Fruit fly (Drosophila melanogaster) whole organism, pupa: Measurements from ENCODE around the gene tai.

Experiments used
- CG13204 ChIP-seq: fragments of 200-800 bp; sonication (Bioruptor generic); optimal IDR thresholded peaks from 2 replicates; lab custom pipeline; 2018; ENCODE audit warnings: missing biosample characterization, mild to moderate bottlenecking, missing genetic modification characterization, moderate library complexity
- CG34367 ChIP-seq: fragments of 200-800 bp; sonication (Bioruptor generic); optimal IDR thresholded peaks from 2 replicates; lab custom pipeline; 2018; ENCODE audit warnings: missing biosample characterization, mild to moderate bottlenecking, missing genetic modification characterization
- CG9948 ChIP-seq: fragments of 200-800 bp; sonication (Bioruptor generic); optimal IDR thresholded peaks from 2 replicates; lab custom pipeline; 2018; ENCODE audit warnings: missing biosample characterization, mild to moderate bottlenecking, missing genetic modification characterization, moderate library complexity
- EcR ChIP-seq: fragments of 200-800 bp; sonication (Bioruptor generic); optimal IDR thresholded peaks from 3 replicates; lab custom pipeline; 2019; ENCODE audit warnings: missing biosample characterization, missing genetic modification characterization, mild to moderate bottlenecking, moderate library complexity, missing genetic modification reagents

DNA sequence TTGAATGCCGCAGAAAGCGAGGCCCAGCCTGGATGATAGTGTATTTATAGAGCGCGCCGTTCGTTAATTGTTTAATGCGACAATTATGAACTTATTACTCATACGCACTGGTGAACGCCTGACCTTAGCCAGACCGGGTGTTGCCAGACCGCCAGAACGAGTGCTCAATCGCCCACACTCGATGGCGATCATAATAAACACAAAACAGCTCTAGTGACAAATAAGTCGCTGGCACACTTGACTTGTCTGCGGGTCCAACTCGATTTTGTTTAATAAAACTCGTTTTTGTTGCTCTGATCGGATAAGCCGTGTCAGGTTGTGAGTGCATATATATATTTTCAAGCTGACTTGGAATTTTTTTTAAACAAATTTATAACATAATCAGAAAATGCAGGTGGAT, 18.4 kb upstream of the tai start:
- TF ChIP-seq CG9948 (tag; lab: Kevin White, UChicago): no peak
- no peak for TF ChIP-seq CG13204 (GFP tag; lab: Kevin White, UChicago)
- no peak for TF ChIP-seq CG34367 (tag; lab: Kevin White, UChicago)
- peak; percentile 50 for TF ChIP-seq EcR (GFP tag; lab: Kevin White, UChicago)
